Worm (Caenorhabditis elegans) whole organism, L4 larva: ENCODE results near the gene C25H3.3.
A peak's percentile ranks its signal among the peaks of the same experiment; 100 is the strongest.

Experiments used
- F37D6.2 ChIP-seq: sonication (generic microtip); optimal IDR thresholded peaks from 2 replicates; lab custom pipeline; 2016; ENCODE audit warnings: mild to moderate bottlenecking, missing genetic modification characterization, missing compliant biosample characterization
- T20F7.1 ChIP-seq: fragments of 200-800 bp; sonication (Bioruptor generic); optimal IDR thresholded peaks from 2 replicates; lab custom pipeline; 2018; ENCODE audit warnings: mild to moderate bottlenecking, missing genetic modification characterization, missing compliant biosample characterization
- T26A8.4 ChIP-seq: fragments of 200-800 bp; sonication (Bioruptor generic); IDR thresholded peaks from 2 replicates; pipeline ENCODE4 v1.3.6; 2022; ENCODE audit warnings: missing genetic modification characterization, missing compliant biosample characterization
- Y5F2A.4 ChIP-seq: fragments of 200-800 bp; sonication (Bioruptor generic); optimal IDR thresholded peaks from 2 replicates; lab custom pipeline; 2018; ENCODE audit warnings: mild to moderate bottlenecking, missing genetic modification characterization, missing compliant biosample characterization
- ZK546.5 ChIP-seq, 2 experiments: sonication (generic microtip); optimal IDR thresholded peaks; 2 replicates each; lab custom pipeline; 2017; ENCODE audit warnings: missing biosample characterization in 2 of 2, missing genetic modification characterization in 2 of 2
- aly-2 ChIP-seq: sonication (generic microtip); optimal IDR thresholded peaks from 2 replicates; lab custom pipeline; 2018; ENCODE audit warnings: missing biosample characterization, missing genetic modification characterization
- attf-4 ChIP-seq: sonication (generic microtip); optimal IDR thresholded peaks from 3 replicates; lab custom pipeline; 2017; ENCODE audit warnings: missing biosample characterization, missing genetic modification characterization
- ceh-62 ChIP-seq: sonication (generic microtip); optimal IDR thresholded peaks from 2 replicates; lab custom pipeline; 2017; ENCODE audit warnings: missing biosample characterization, missing genetic modification characterization
- ces-1 ChIP-seq: fragments of 150-350 bp; sonication (generic microtip); optimal IDR thresholded peaks from 4 replicates; lab custom pipeline; 2014; ENCODE audit warnings: missing biosample characterization, missing genetic modification reagents, missing genetic modification characterization
- ctbp-1 ChIP-seq: fragments of 200-800 bp; sonication (Bioruptor generic); IDR thresholded peaks from 2 replicates; pipeline ENCODE4 v1.3.6; 2022; ENCODE audit warnings: missing genetic modification reagents, missing genetic modification characterization, missing compliant biosample characterization
- daf-16 ChIP-seq, 3 experiments: sonication (generic microtip); optimal IDR thresholded peaks; 2 replicates each; lab custom pipeline; 2016 to 2017; ENCODE audit warnings: missing genetic modification characterization in 3 of 3, missing genetic modification reagents in 3 of 3, mild to moderate bottlenecking in 2 of 3, missing compliant biosample characterization in 2 of 3, missing biosample characterization in 1 of 3, moderate library complexity in 1 of 3
- dmd-8 ChIP-seq: fragments of 200-800 bp; sonication (Bioruptor generic); IDR thresholded peaks from 2 replicates; pipeline ENCODE4 v1.3.6; 2022; ENCODE audit warnings: missing genetic modification characterization, missing compliant biosample characterization
- dve-1 ChIP-seq: sonication (generic microtip); optimal IDR thresholded peaks from 2 replicates; lab custom pipeline; 2017; ENCODE audit warnings: antibody characterized with exemption, mild to moderate bottlenecking, missing genetic modification characterization, missing compliant biosample characterization; ENCODE audit not compliant: insufficient read depth
- fkh-10 ChIP-seq: fragments of 150-350 bp; optimal IDR thresholded peaks from 2 replicates; lab custom pipeline; 2014; ENCODE audit warnings: missing biosample characterization, missing genetic modification reagents, missing genetic modification characterization
- fos-1 ChIP-seq: fragments of 150-350 bp; optimal IDR thresholded peaks from 2 replicates; lab custom pipeline; 2014; ENCODE audit warnings: missing biosample characterization, missing genetic modification characterization
- gei-8 ChIP-seq: fragments of 200-800 bp; sonication (Bioruptor generic); optimal IDR thresholded peaks from 2 replicates; lab custom pipeline; 2018; ENCODE audit warnings: mild to moderate bottlenecking, missing genetic modification characterization, missing compliant biosample characterization
- hmg-1.1 ChIP-seq: fragments of 200-800 bp; sonication (Bioruptor generic); IDR thresholded peaks from 2 replicates; pipeline ENCODE4 v1.3.6; 2022; ENCODE audit warnings: missing genetic modification reagents, missing genetic modification characterization, missing compliant biosample characterization
- jun-1 ChIP-seq: fragments of 150-350 bp; optimal IDR thresholded peaks from 2 replicates; lab custom pipeline; 2014; ENCODE audit warnings: missing biosample characterization, missing genetic modification reagents, missing genetic modification characterization
- lin-1 ChIP-seq: fragments of 200-800 bp; sonication (Bioruptor generic); IDR thresholded peaks from 2 replicates; pipeline ENCODE4 v1.3.6; 2022; ENCODE audit warnings: missing genetic modification reagents, missing genetic modification characterization, missing compliant biosample characterization
- lin-13 ChIP-seq: fragments of 150-350 bp; optimal IDR thresholded peaks from 2 replicates; lab custom pipeline; 2014; ENCODE audit warnings: missing biosample characterization, missing genetic modification reagents, missing genetic modification characterization
- lir-3 ChIP-seq: sonication (generic microtip); optimal IDR thresholded peaks from 2 replicates; lab custom pipeline; 2016; ENCODE audit warnings: mild to moderate bottlenecking, missing genetic modification characterization, missing compliant biosample characterization
- mxl-2 ChIP-seq: fragments of 200-800 bp; sonication (Bioruptor generic); conservative IDR thresholded peaks from 2 replicates; pipeline ENCODE4 v1.3.6; 2022; ENCODE audit warnings: missing genetic modification reagents, missing genetic modification characterization, missing compliant biosample characterization
- mxl-3 ChIP-seq: fragments of 200-800 bp; sonication (Bioruptor generic); optimal IDR thresholded peaks from 2 replicates; lab custom pipeline; 2018; ENCODE audit warnings: mild to moderate bottlenecking, missing genetic modification characterization, missing compliant biosample characterization
- nhr-25 ChIP-seq: sonication (generic microtip); optimal IDR thresholded peaks from 2 replicates; lab custom pipeline; 2017; ENCODE audit warnings: missing genetic modification characterization, mild to moderate bottlenecking, missing compliant biosample characterization, antibody characterized with exemption, moderate library complexity, borderline replicate concordance; ENCODE audit not compliant: insufficient read depth
- nhr-41 ChIP-seq: fragments of 200-800 bp; sonication (Bioruptor generic); IDR thresholded peaks from 2 replicates; pipeline ENCODE4 v1.3.6; 2022; ENCODE audit warnings: missing genetic modification reagents, missing genetic modification characterization, missing compliant biosample characterization
- nhr-6 ChIP-seq: fragments of 150-350 bp; optimal IDR thresholded peaks from 2 replicates; lab custom pipeline; 2014; ENCODE audit warnings: missing biosample characterization, missing genetic modification characterization
- rbr-2 ChIP-seq: sonication (generic microtip); optimal IDR thresholded peaks from 2 replicates; lab custom pipeline; 2016; ENCODE audit warnings: missing genotype, missing genetic modification characterization, missing compliant biosample characterization
- saeg-2 ChIP-seq: fragments of 200-800 bp; sonication (Bioruptor generic); IDR thresholded peaks from 2 replicates; pipeline ENCODE4 v1.3.6; 2022; ENCODE audit warnings: missing genetic modification reagents, missing genetic modification characterization, missing compliant biosample characterization
- sdz-12 ChIP-seq: fragments of 200-800 bp; sonication (Bioruptor generic); optimal IDR thresholded peaks from 2 replicates; lab custom pipeline; 2018; ENCODE audit warnings: mild to moderate bottlenecking, missing genetic modification characterization, missing compliant biosample characterization
- snpc-1.2 ChIP-seq: fragments of 200-800 bp; sonication (Bioruptor generic); IDR thresholded peaks from 2 replicates; pipeline ENCODE4 v1.3.6; 2022; ENCODE audit warnings: missing genetic modification reagents, missing genetic modification characterization, missing compliant biosample characterization
- spr-1 ChIP-seq: sonication (generic microtip); optimal IDR thresholded peaks from 2 replicates; lab custom pipeline; 2016; ENCODE audit warnings: mild to moderate bottlenecking, missing genetic modification characterization, missing compliant biosample characterization
- tra-1 ChIP-seq: fragments of 200-800 bp; sonication (Bioruptor generic); IDR thresholded peaks from 2 replicates; pipeline ENCODE4 v1.3.6; 2022; ENCODE audit warnings: missing genetic modification reagents, missing genetic modification characterization, missing compliant biosample characterization
- unc-62 ChIP-seq, 3 experiments: fragments of 150-350 bp in 1 of 3; sonication (generic microtip); optimal IDR thresholded peaks in 2 of 3; peaks in 1 of 3; 1 replicate in 1 of 3; 2 replicates in 2 of 3; lab custom pipeline; 2014 to 2017; ENCODE audit warnings: missing biosample characterization in 3 of 3, missing genetic modification characterization in 3 of 3, missing genetic modification reagents in 3 of 3, missing genotype in 1 of 3
- zag-1 ChIP-seq: fragments of 150-350 bp; optimal IDR thresholded peaks from 2 replicates; lab custom pipeline; 2014; ENCODE audit warnings: missing biosample characterization, missing genetic modification characterization
- zfp-3 ChIP-seq: fragments of 200-800 bp; sonication (Bioruptor generic); conservative IDR thresholded peaks from 2 replicates; pipeline ENCODE4 v1.3.6; 2022; ENCODE audit warnings: missing genetic modification reagents, missing genetic modification characterization, missing compliant biosample characterization

The C25H3.3 gene

ce11 chrII:5707532-5707931, 13.5 kb downstream of the C25H3.3 start, which contains the start of gene osta-2:
Gene osta-2, plus strand, starts transcription at chrII:5707691.
- TF ChIP-seq dmd-8 (GFP tag; lab: Robert Waterston, UW) (no peak), dve-1 (no peak), daf-16 (GFP tag; optimal IDR thresholded peaks at IDR 0.05; lab: Kevin White, UChicago) (no peak), daf-16 (tag; optimal IDR thresholded peaks at IDR 0.05; lab: Kevin White, UChicago) (no peak), aly-2 (no peak), fos-1 (tag; lab: Kevin White, UChicago) (no peak), saeg-2 (no peak), F37D6.2 (tag; lab: Kevin White, UChicago) (no peak), zfp-3 (GFP tag; lab: Robert Waterston, UW) (no peak), zag-1 (tag; lab: Kevin White, UChicago) (no peak), fkh-10 (GFP tag; lab: Kevin White, UChicago) (peak; percentile 5), lin-1 (GFP tag; lab: Robert Waterston, UW) (no peak), ZK546.5 (tag; optimal IDR thresholded peaks at IDR 0.05; lab: Kevin White, UChicago) (no peak), unc-62 (GFP tag; optimal IDR thresholded peaks at IDR 0.05 in 1 of 2; lab: Kevin White, UChicago) (peak in 1 of 2 experiments; percentile 92), unc-62 (tag; optimal IDR thresholded peaks at IDR 0.05; lab: Kevin White, UChicago) (no peak), T20F7.1 (GFP tag; lab: Kevin White, UChicago) (no peak), nhr-25 (tag; lab: Kevin White, UChicago) (no peak)
- TF ChIP-seq, all 104 proteins: peak for 2

ce11 chrII:5708154-5708553, 14.2 kb downstream of the C25H3.3 start:
- no peak for TF ChIP-seq ZK546.5 (tag; optimal IDR thresholded peaks at IDR 0.05; lab: Kevin White, UChicago)
- no peak for TF ChIP-seq lin-13
- TF ChIP-seq fkh-10 (GFP tag; lab: Kevin White, UChicago): peak; percentile 82
- no peak for TF ChIP-seq attf-4 (tag; lab: Kevin White, UChicago)
- TF ChIP-seq rbr-2 (tag; lab: Kevin White, UChicago): peak; percentile 18
- TF ChIP-seq tra-1 (GFP tag; lab: Robert Waterston, UW): no peak
- TF ChIP-seq mxl-3 (GFP tag; lab: Kevin White, UChicago): no peak
- TF ChIP-seq ces-1 (GFP tag; lab: Kevin White, UChicago): peak; percentile 81
- no peak for TF ChIP-seq lir-3
- no peak for TF ChIP-seq zfp-3 (GFP tag; lab: Robert Waterston, UW)
- TF ChIP-seq sdz-12 (GFP tag; lab: Kevin White, UChicago): no peak
- no peak for TF ChIP-seq snpc-1.2 (GFP tag; lab: Robert Waterston, UW)
- TF ChIP-seq Y5F2A.4 (GFP tag; lab: Kevin White, UChicago): no peak
- TF ChIP-seq mxl-2 (GFP tag; lab: Robert Waterston, UW): no peak
- TF ChIP-seq spr-1 (tag; lab: Kevin White, UChicago): no peak
- no peak for TF ChIP-seq T26A8.4
- TF ChIP-seq ctbp-1 (GFP tag; lab: Robert Waterston, UW): peak; percentile 48
- no peak for TF ChIP-seq aly-2
- peak in 1 of 2 experiments; percentile 85 for TF ChIP-seq unc-62 (GFP tag; optimal IDR thresholded peaks at IDR 0.05 in 1 of 2; lab: Kevin White, UChicago)
- no peak for TF ChIP-seq unc-62 (tag; optimal IDR thresholded peaks at IDR 0.05; lab: Kevin White, UChicago)
- no peak for TF ChIP-seq lin-1 (GFP tag; lab: Robert Waterston, UW)
- 0 out of 2 replicates have a peak, but pooled peaks have one; percentile 24 for TF ChIP-seq hmg-1.1 (GFP tag; lab: Robert Waterston, UW)
- TF ChIP-seq gei-8: no peak
- TF ChIP-seq jun-1: no peak
- no peak for TF ChIP-seq ceh-62 (tag; lab: Kevin White, UChicago)
- no peak for TF ChIP-seq F37D6.2 (tag; lab: Kevin White, UChicago)

ce11 chrII:5710835-5711234, 16.8 kb downstream of the C25H3.3 start:
- no peak for TF ChIP-seq nhr-6 (tag; lab: Kevin White, UChicago)
- TF ChIP-seq spr-1 (tag; lab: Kevin White, UChicago): no peak
- peak in 1 of 2 experiments; percentile 53 for TF ChIP-seq unc-62 (GFP tag; optimal IDR thresholded peaks at IDR 0.05 in 1 of 2; lab: Kevin White, UChicago)
- no peak for TF ChIP-seq unc-62 (tag; optimal IDR thresholded peaks at IDR 0.05; lab: Kevin White, UChicago)
- no peak for TF ChIP-seq nhr-41 (GFP tag; lab: Robert Waterston, UW)
- no peak for TF ChIP-seq jun-1
